Worm (Caenorhabditis elegans) whole organism, L4/young adult: ENCODE measurements around the gene C05A9.2.

Experiments used
- W03F9.2 ChIP-seq: fragments of 150-350 bp; optimal IDR thresholded peaks from 2 replicates; lab custom pipeline; 2014; ENCODE audit warnings: missing biosample characterization, missing genetic modification characterization
- dao-5 ChIP-seq: sonication (generic microtip); optimal IDR thresholded peaks from 2 replicates; lab custom pipeline; 2016; ENCODE audit warnings: missing genotype, missing genetic modification characterization, moderate library complexity, missing compliant biosample characterization
- him-1 ChIP-seq: sonication (generic microtip); optimal IDR thresholded peaks from 2 replicates; lab custom pipeline; 2016; ENCODE audit warnings: missing genotype, missing genetic modification reagents, missing genetic modification characterization, missing compliant biosample characterization

Gene C05A9.2

DNA sequence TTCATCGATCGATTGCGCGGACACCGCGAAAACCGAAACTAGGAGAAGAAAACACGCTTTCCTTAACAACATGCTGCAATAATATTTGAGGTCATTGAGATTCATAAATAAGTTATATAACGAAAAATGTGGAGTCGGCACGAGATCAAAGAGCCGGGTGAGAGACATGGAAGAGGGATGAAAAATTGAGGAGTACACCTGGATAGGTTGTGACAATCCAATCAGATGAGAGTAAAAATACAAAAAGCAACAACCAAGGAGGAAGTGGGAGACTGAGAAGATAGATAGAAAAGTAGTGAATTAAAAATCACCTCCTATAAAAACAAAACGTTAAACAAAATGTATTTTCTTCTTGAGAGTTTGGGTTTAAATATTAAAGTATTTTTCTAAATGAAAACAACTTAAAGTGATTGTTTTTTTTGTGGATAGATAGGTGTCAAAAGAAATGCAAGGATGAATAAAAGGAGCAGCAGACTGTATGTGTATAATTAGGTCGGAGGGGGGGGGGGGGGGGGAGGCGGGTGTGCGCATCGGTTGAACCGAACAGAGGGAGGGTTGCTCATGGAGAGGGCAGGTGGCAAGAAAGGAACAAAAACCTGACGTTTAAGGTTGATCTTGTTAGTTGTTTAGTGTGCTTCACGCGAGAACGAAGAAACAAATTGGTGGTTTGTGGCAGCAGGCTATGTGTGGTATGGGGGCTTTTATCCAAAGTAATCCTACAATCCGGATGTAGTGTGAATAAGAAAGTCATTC, at the start of gene C05A9.2:
TSS of gene C05A9.2 (minus strand) at position 73 of the 753 bp plus-strand sequence.
- TF ChIP-seq dao-5 (tag; lab: Kevin White, UChicago) (no peak), him-1 (no peak), W03F9.2 (no peak)

DNA sequence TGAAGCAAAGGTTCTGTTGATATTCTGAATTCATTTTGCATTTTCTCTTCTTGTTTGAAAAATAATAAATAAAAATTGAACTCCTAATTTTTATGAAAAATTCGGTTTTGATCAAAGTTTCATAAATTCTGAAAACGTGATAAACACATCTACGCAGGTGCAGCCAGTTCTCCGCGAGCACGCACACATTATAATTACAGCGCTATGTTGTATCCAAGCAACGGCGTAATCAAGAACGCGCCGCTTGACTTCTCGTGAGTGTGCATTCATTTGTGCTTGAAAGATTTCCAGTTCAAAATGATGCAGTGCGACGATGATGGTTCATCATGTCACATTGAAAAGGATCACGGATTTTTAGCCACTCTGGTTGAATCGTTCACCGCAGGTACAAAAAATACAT, 47.4 kb upstream of the C05A9.2 start, which contains the start of gene F47B10.3:
TSS of gene F47B10.3 (plus strand) at position 301 of the 400 bp plus-strand sequence.
- TF ChIP-seq him-1 (no peak), W03F9.2 (no peak), dao-5 (tag; lab: Kevin White, UChicago) (no peak)

DNA sequence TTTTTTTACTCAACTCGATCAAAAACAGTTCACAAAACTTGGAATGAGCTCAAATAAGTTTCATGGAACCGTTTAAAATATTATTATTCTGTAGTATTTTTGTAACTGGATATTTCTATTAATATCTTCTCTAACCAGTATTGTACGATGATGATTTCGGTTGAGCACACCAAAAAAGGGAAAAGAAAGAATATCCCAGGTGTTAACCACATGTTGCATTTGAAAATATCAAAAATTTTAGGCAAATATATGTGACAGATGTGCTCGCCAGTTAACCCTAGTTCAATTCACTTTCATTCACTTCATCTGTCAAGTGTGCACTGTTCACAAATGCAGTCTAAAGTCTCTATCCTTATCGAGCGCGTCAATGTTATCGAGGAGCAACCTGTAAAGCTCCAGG, 46.5 kb upstream of the C05A9.2 start, which contains the start of gene F47B10.4:
TSS of gene F47B10.4 (plus strand) at position 301 of the 400 bp plus-strand sequence.
- no peak for TF ChIP-seq him-1
- TF ChIP-seq W03F9.2: no peak
- TF ChIP-seq dao-5 (tag; lab: Kevin White, UChicago): no peak

ce11 chrX:10890456-10890855, 46.0 kb upstream of the C05A9.2 start, which contains the start of gene F47B10.5:
Gene F47B10.5 (minus strand): TSS chrX:10890556.
- TF ChIP-seq him-1 (no peak), dao-5 (tag; lab: Kevin White, UChicago) (no peak), W03F9.2 (no peak)

DNA sequence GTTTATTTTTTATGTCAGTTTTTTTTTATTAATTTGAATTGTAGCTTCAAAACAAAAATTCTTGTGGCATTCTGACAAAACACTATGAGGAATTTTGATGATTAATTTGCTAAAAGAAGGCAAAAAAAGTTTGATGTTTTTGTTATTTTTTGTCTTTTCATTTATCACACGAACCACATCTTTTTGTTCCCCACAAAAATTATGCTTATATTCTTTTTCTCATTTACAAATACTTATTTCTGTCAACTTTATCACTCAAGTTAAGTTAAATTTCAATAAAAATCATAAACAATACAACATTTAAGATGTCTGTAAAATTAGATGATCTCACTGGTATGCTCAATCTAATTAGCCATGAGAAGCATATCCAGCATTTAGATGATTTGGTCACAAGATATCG, 43.7 kb upstream of the C05A9.2 start, which contains the start of gene F47B10.6:
TSS of gene F47B10.6 (plus strand) at position 301 of the 400 bp plus-strand sequence.
- TF ChIP-seq dao-5 (tag; lab: Kevin White, UChicago) (no peak), him-1 (no peak), W03F9.2 (no peak)

ce11 chrX:10885872-10886271, 41.4 kb upstream of the C05A9.2 start, which contains the start of gene T21E8.5:
Gene T21E8.5 (plus strand): TSS chrX:10886172.
- TF ChIP-seq dao-5 (tag; lab: Kevin White, UChicago) (no peak), W03F9.2 (no peak), him-1 (no peak)

ce11 chrX:10883203-10883602, 38.7 kb upstream of the C05A9.2 start, which contains the start of gene T21E8.7:
Gene T21E8.7 (plus strand): TSS chrX:10883503.
- no peak for TF ChIP-seq W03F9.2
- TF ChIP-seq him-1: no peak
- TF ChIP-seq dao-5 (tag; lab: Kevin White, UChicago): no peak

DNA sequence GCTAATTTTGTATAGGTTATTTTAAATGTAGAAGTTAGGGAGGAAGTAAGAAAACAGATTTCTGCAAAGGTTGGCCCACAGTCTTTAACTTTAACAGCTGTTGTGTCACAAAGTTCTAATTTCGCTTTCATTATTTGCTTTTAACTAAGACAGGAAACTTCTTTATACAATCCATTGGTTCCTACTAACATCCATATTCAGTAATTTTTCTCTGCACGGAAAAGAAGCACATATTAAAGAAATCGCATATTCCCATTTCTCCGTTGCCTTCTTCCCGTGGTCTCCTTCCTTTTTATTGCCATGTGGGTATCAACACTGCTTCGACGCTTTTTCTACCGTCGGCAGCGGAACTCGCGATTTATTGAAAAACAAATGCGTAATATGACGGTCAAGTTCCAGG, 37.5 kb upstream of the C05A9.2 start, which contains the start of gene T21E8.6:
TSS of gene T21E8.6 (plus strand) at position 301 of the 400 bp plus-strand sequence.
- no peak for TF ChIP-seq him-1
- no peak for TF ChIP-seq W03F9.2
- TF ChIP-seq dao-5 (tag; lab: Kevin White, UChicago): no peak

- TF ChIP-seq dao-5 (tag; lab: Kevin White, UChicago) (no peak), him-1 (no peak), W03F9.2 (no peak)
These were observed 36.0 kb upstream of the C05A9.2 start, which contains the start of gene T21E8.4 for ce11 chrX:10880509-10880908. Gene T21E8.4 (plus strand): TSS chrX:10880809.

- no peak for TF ChIP-seq dao-5 (tag; lab: Kevin White, UChicago)
- no peak for TF ChIP-seq W03F9.2
- TF ChIP-seq him-1: no peak
These were observed 32.8 kb upstream of the C05A9.2 start, which contains the start of gene pgp-6 for ce11 chrX:10877138-10877743. Gene pgp-6 (minus strand): TSS chrX:10877425.

DNA sequence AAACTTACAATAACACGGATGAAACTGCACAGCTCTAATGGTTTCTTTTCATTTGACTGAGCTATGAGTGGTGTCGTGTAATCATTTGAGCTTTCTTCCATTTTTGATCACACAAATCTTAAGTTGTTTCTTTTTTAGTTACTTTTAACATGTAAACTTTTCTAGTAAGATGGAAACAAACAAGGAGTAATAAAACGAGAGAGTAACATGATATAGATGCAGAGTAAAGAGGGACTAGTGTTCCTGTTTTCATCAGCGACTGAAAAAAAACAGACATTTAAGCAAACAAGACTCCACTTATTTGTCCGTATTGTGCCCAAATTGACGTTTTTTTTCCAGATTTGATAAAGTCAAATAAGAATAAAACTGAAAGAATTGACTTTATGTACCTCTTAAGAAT, 25.7 kb upstream of the C05A9.2 start, which contains the start of gene pgp-7:
TSS of gene pgp-7 (minus strand) at position 101 of the 400 bp plus-strand sequence.
- no peak for TF ChIP-seq him-1
- TF ChIP-seq dao-5 (tag; lab: Kevin White, UChicago): no peak
- TF ChIP-seq W03F9.2: no peak

DNA sequence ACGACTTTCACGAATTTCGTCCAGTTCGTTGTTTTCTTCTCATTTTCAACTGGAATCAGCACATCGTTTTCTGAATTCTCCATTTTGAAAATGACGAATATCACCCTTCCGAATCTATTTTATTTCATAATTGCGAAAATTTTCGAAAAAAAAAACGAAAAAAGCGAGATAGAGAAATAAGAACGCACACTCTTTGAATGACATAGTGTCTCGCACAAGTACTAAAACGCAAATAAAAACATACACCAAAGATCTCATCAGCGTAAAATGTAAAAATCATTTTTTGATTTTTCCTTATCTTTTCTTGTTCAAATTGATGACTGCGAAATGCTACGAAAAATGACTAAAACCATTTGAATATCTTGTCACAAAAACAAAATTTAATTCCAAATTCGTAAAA, 19.8 kb upstream of the C05A9.2 start, which contains the start of gene pgp-8:
TSS of gene pgp-8 (minus strand) at position 101 of the 400 bp plus-strand sequence.
- TF ChIP-seq him-1 (no peak), W03F9.2 (no peak), dao-5 (tag; lab: Kevin White, UChicago) (no peak)

ce11 chrX:10862582-10862981, 18.1 kb upstream of the C05A9.2 start:
- TF ChIP-seq him-1 (no peak), W03F9.2 (no peak), dao-5 (tag; lab: Kevin White, UChicago) (no peak)

ce11 chrX:10861673-10862072, 17.2 kb upstream of the C05A9.2 start:
- TF ChIP-seq dao-5 (tag; lab: Kevin White, UChicago): no peak
- no peak for TF ChIP-seq him-1
- no peak for TF ChIP-seq W03F9.2
